Worm (Caenorhabditis elegans) whole organism, L4/young adult: Measurements from ENCODE around the gene nhr-15.

Source experiments
- W03F9.2 ChIP-seq: fragments of 150-350 bp; optimal IDR thresholded peaks from 2 replicates; lab custom pipeline; 2014; ENCODE audit warnings: missing biosample characterization, missing genetic modification characterization
- dao-5 ChIP-seq: sonication (generic microtip); optimal IDR thresholded peaks from 2 replicates; lab custom pipeline; 2016; ENCODE audit warnings: missing genotype, missing genetic modification characterization, moderate library complexity, missing compliant biosample characterization
- him-1 ChIP-seq: sonication (generic microtip); optimal IDR thresholded peaks from 2 replicates; lab custom pipeline; 2016; ENCODE audit warnings: missing genotype, missing genetic modification reagents, missing genetic modification characterization, missing compliant biosample characterization

ce11 chrV:312421-312820 is at the start of gene nhr-15:
- TF ChIP-seq him-1 (tag; lab: Kevin White, UChicago): no peak
- TF ChIP-seq dao-5: no peak
- no peak for TF ChIP-seq W03F9.2 (tag; lab: Kevin White, UChicago)
